Worm (Caenorhabditis elegans): ENCODE measurements around the gene sucl-2.

- TF ChIP-seq ref-2 (tag; optimal IDR thresholded peaks at IDR 0.05) (no peak), elt-2 (tag; optimal IDR thresholded peaks at IDR 0.05) (no peak), npax-4 (tag; optimal IDR thresholded peaks at IDR 0.05) (no peak), zip-5 (tag; optimal IDR thresholded peaks at IDR 0.05) (no peak), ahr-1 (tag; optimal IDR thresholded peaks at IDR 0.05) (no peak), nhr-11 (tag; optimal IDR thresholded peaks at IDR 0.05) (no peak), unc-42 (tag; optimal IDR thresholded peaks at IDR 0.05) (no peak), sox-2 (GFP tag; IDR thresholded peaks at IDR 0.05) (no peak), gmeb-2 (tag; optimal IDR thresholded peaks at IDR 0.05) (no peak), dmd-4 (tag; optimal IDR thresholded peaks at IDR 0.05; ENCODE audit: borderline replicate concordance) (no peak), K02D7.2 (tag; optimal IDR thresholded peaks at IDR 0.05) (no peak), C38D4.7 (GFP tag; optimal IDR thresholded peaks at IDR 0.05) (no peak)
Observed at ce11 chrIII:859898-860297, 41.3 kb downstream of the sucl-2 start, which contains the start of gene exos-4.2.

Measured in whole organism, late embryonic.